Worm (Caenorhabditis elegans): ENCODE data around the gene lelo-2.
A peak's percentile ranks its signal among the peaks of the same experiment; 100 is the strongest.

Gene lelo-2

DNA sequence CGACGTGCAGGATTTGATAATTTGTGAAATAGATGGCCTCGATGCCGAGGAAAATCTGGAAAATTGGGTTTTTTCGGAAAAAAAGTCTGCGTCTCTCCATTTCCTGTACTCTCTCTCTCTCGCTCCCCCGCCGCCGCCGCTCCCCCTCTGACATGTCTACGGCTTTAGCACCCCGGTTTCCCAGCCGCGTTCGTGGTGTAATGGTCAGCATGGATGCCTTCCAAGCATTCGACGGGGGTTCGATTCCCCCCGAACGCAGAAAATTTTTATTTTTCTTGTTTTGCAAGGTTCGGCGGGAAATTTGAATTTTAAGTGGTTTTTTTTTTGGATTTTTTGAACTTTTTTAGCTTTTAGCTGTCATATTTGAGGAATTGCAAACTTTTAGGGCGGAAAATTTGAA lies 2.7 kb downstream of the lelo-2 start (continued):
- peak; percentile 81 for TF ChIP-seq mes-2 (tag; optimal IDR thresholded peaks at IDR 0.05; ENCODE audit: poor library complexity, severe bottlenecking)
- peak; percentile 98 for TF ChIP-seq aha-1 (tag)
- TF ChIP-seq egl-43 (GFP tag; IDR thresholded peaks at IDR 0.05) = peak; percentile 95
- TF ChIP-seq nhr-11 (tag; optimal IDR thresholded peaks at IDR 0.05) = peak; percentile 53
- no peak for TF ChIP-seq daf-8 (GFP tag; IDR thresholded peaks at IDR 0.05)
- peak; percentile 78 for TF ChIP-seq duxl-1 (tag; optimal IDR thresholded peaks at IDR 0.05; ENCODE audit: poor library complexity)

DNA sequence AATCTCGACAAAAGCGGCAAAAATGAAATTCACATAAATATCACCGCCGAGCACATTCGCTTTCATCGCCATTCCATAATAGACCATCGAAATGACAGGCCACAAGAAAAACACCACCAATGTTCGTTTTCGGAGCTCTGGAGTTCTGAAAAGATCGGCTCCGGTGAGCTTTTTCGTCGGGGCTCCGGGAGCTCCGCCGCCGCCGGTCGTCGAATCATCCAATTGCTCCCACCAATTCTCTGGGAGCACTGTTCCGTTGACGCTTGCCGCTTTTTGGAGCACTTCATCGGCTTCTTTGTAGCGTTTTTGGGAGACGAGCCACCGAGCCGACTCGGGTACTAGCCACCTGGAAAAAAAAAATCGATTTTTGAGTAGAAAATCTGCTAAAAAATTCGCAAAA lies 5.6 kb downstream of the lelo-2 start:
- TF ChIP-seq mdt-29 (GFP tag; IDR thresholded peaks at IDR 0.05) = no peak
- peak; percentile 76 for TF ChIP-seq set-16 (GFP tag; IDR thresholded peaks at IDR 0.05)

ce11 chrIII:1420357-1420814 lies 6.6 kb downstream of the lelo-2 start:
- TF ChIP-seq set-16 (GFP tag; IDR thresholded peaks at IDR 0.05) (peak; percentile 31; the same call in 1 of the 2 replicates), aha-1 (tag) (peak; percentile 20), ceh-28 (tag; optimal IDR thresholded peaks at IDR 0.05) (peak; percentile 69)

- TF ChIP-seq spr-1 (tag; optimal IDR thresholded peaks at IDR 0.05) = peak; percentile 60
- peak; percentile 34 for TF ChIP-seq unc-130 (GFP tag; optimal IDR thresholded peaks at IDR 0.05)
- TF ChIP-seq Y75B8A.6 (GFP tag; IDR thresholded peaks at IDR 0.05) = peak; percentile 90
- TF ChIP-seq unc-62 (GFP tag; optimal IDR thresholded peaks at IDR 0.05 in 1 of 2) = peak in 1 of 2 experiments; percentile 24
- no peak for TF ChIP-seq unc-62 (tag; optimal IDR thresholded peaks at IDR 0.05)
- peak; percentile 6 for TF ChIP-seq lir-3 (tag; optimal IDR thresholded peaks at IDR 0.05)
- no peak for TF ChIP-seq daf-12 (tag; optimal IDR thresholded peaks at IDR 0.05)
- no peak for TF ChIP-seq nhr-41 (GFP tag; IDR thresholded peaks at IDR 0.05)
- peak; percentile 73 for TF ChIP-seq zfp-2 (tag; optimal IDR thresholded peaks at IDR 0.05)
- no peak for TF ChIP-seq zag-1 (tag; optimal IDR thresholded peaks at IDR 0.05)
- TF ChIP-seq nhr-102 (tag; optimal IDR thresholded peaks at IDR 0.05) = peak; percentile 86
- peak; percentile 33; the same call in 1 of the 2 replicates for TF ChIP-seq dmd-9 (GFP tag; IDR thresholded peaks at IDR 0.05)
- peak; percentile 54 for TF ChIP-seq dmd-6 (GFP tag; IDR thresholded peaks at IDR 0.05)
- 0 out of 2 replicates have a peak, but pooled peaks have one; percentile 10 for TF ChIP-seq lin-29 (GFP tag; IDR thresholded peaks at IDR 0.05)
- TF ChIP-seq cey-2 (tag; optimal IDR thresholded peaks at IDR 0.05; ENCODE audit: borderline replicate concordance, insufficient read depth) = no peak
- TF ChIP-seq mep-1 (tag; optimal IDR thresholded peaks at IDR 0.05) = peak; percentile 94
- peak; percentile 97 for TF ChIP-seq aly-2 (tag; optimal IDR thresholded peaks at IDR 0.05)
- TF ChIP-seq nhr-77 (tag; optimal IDR thresholded peaks at IDR 0.05) = peak; percentile 90
- peak; percentile 92 for TF ChIP-seq pha-4 (GFP tag; IDR thresholded peaks at IDR 0.05)
- TF ChIP-seq pha-4 (tag; optimal IDR thresholded peaks at IDR 0.05) = no peak
- TF ChIP-seq F26F4.8 (GFP tag; conservative IDR thresholded peaks at IDR 0.05) = no peak
- TF ChIP-seq aha-1 (tag) = peak; percentile 97
- TF ChIP-seq attf-4 (tag; optimal IDR thresholded peaks at IDR 0.05) = peak; percentile 40
- peak; percentile 58; the same call in 1 of the 2 replicates for TF ChIP-seq mxl-2 (GFP tag; conservative IDR thresholded peaks at IDR 0.05)
- TF ChIP-seq vab-7 (GFP tag; IDR thresholded peaks at IDR 0.05) = peak; percentile 36; the same call in 1 of the 2 replicates
- peak; percentile 35 for TF ChIP-seq R02D3.7 (tag; optimal IDR thresholded peaks at IDR 0.05)
- TF ChIP-seq ctbp-1 (GFP tag; IDR thresholded peaks at IDR 0.05) = peak; percentile 83
- TF ChIP-seq F49E8.2 (tag; optimal IDR thresholded peaks at IDR 0.05; ENCODE audit: borderline replicate concordance) = peak; percentile 90
- peak; percentile 61 for TF ChIP-seq mes-2 (tag; optimal IDR thresholded peaks at IDR 0.05; ENCODE audit: poor library complexity, severe bottlenecking)
- peak; percentile 93 for TF ChIP-seq lin-1 (GFP tag; IDR thresholded peaks at IDR 0.05)
- peak; percentile 84 for TF ChIP-seq T26A8.4 (GFP tag; IDR thresholded peaks at IDR 0.05)
- TF ChIP-seq F10B5.3 (tag; optimal IDR thresholded peaks at IDR 0.05) = peak; percentile 38
- peak; percentile 94 for TF ChIP-seq Y105C5A.15 (GFP tag; IDR thresholded peaks at IDR 0.05)
- peak; percentile 94 for TF ChIP-seq sdz-12 (GFP tag; optimal IDR thresholded peaks at IDR 0.05)
- TF ChIP-seq rbr-2 (tag; optimal IDR thresholded peaks at IDR 0.05) = peak; percentile 48
- TF ChIP-seq spr-3 (GFP tag; optimal IDR thresholded peaks at IDR 0.05) = peak; percentile 75
- TF ChIP-seq arid-1 (GFP tag; conservative IDR thresholded peaks at IDR 0.05) = peak; percentile 66; the same call in 1 of the 2 replicates
Observed at ce11 chrIII:1419700-1420356, 7.2 kb downstream of the lelo-2 start.

Data from whole organism, L4 larva.